Worm (Caenorhabditis elegans) whole organism, L4 larva: Measurements from ENCODE around the gene lat-2.

Experiments
- F49E8.2 ChIP-seq: sonication (generic microtip); optimal IDR thresholded peaks from 2 replicates; lab custom pipeline; 2016; ENCODE audit warnings: missing compliant biosample characterization, mild to moderate bottlenecking, missing genetic modification characterization, borderline replicate concordance
- ZK546.5 ChIP-seq, 2 experiments: sonication (generic microtip); optimal IDR thresholded peaks; 2 replicates each; lab custom pipeline; 2017; ENCODE audit warnings: missing biosample characterization in 2 of 2, missing genetic modification characterization in 2 of 2
- ceh-82 ChIP-seq: sonication (generic microtip); optimal IDR thresholded peaks from 2 replicates; lab custom pipeline; 2017; ENCODE audit warnings: missing biosample characterization, missing genetic modification characterization
- egl-27 ChIP-seq: sonication (generic microtip); optimal IDR thresholded peaks from 3 replicates; lab custom pipeline; 2017; ENCODE audit warnings: missing biosample characterization, missing genetic modification reagents, missing genetic modification characterization
- hlh-30 ChIP-seq: sonication (generic microtip); optimal IDR thresholded peaks from 2 replicates; lab custom pipeline; 2017; ENCODE audit warnings: antibody characterized with exemption, mild to moderate bottlenecking, missing genetic modification characterization, missing compliant biosample characterization; ENCODE audit not compliant: insufficient read depth
- lin-15B ChIP-seq: fragments of 150-350 bp; sonication (generic microtip); optimal IDR thresholded peaks from 3 replicates; lab custom pipeline; 2014; ENCODE audit warnings: missing biosample characterization, missing genetic modification characterization
- mdl-1 ChIP-seq, 2 experiments: fragments of 150-350 bp in 1 of 2; sonication (generic microtip) in 1 of 2; optimal IDR thresholded peaks; 2 replicates each; lab custom pipeline; 2014 to 2017; ENCODE audit warnings: missing biosample characterization in 2 of 2, missing genetic modification characterization in 2 of 2
- pha-4 ChIP-seq, 2 experiments: fragments of 150-350 bp in 1 of 2; fragments of 200-800 bp in 1 of 2; sonication (Bioruptor generic) in 1 of 2; IDR thresholded peaks in 1 of 2; optimal IDR thresholded peaks in 1 of 2; 2 replicates each; pipeline versions ENCODE4 v1.3.6 to Lab custom; 2014 to 2022; ENCODE audit warnings: missing genetic modification characterization in 2 of 2, missing genetic modification reagents in 2 of 2, missing biosample characterization in 1 of 2, missing compliant biosample characterization in 1 of 2
- unc-62 ChIP-seq, 3 experiments: fragments of 150-350 bp in 1 of 3; sonication (generic microtip); optimal IDR thresholded peaks in 2 of 3; peaks in 1 of 3; 1 replicate in 1 of 3; 2 replicates in 2 of 3; lab custom pipeline; 2014 to 2017; ENCODE audit warnings: missing biosample characterization in 3 of 3, missing genetic modification characterization in 3 of 3, missing genetic modification reagents in 3 of 3, missing genotype in 1 of 3

ce11 chrII:4392526-4393057 is 33.7 kb downstream of the lat-2 start, which contains the start of gene mlt-7:
- TF ChIP-seq unc-62 (GFP tag; optimal IDR thresholded peaks at IDR 0.05 in 1 of 2; lab: Kevin White, UChicago), result no peak
- TF ChIP-seq unc-62 (tag; optimal IDR thresholded peaks at IDR 0.05; lab: Kevin White, UChicago), result no peak
- TF ChIP-seq lin-15B (tag; lab: Kevin White, UChicago), result no peak
- no peak for TF ChIP-seq pha-4 (GFP tag; IDR thresholded peaks at IDR 0.05; lab: Robert Waterston, UW)
- TF ChIP-seq pha-4 (tag; optimal IDR thresholded peaks at IDR 0.05; lab: Kevin White, UChicago), result no peak
- no peak for TF ChIP-seq ceh-82 (tag; lab: Kevin White, UChicago)
- no peak for TF ChIP-seq mdl-1 (tag; optimal IDR thresholded peaks at IDR 0.05; lab: Kevin White, UChicago)
- no peak for TF ChIP-seq ZK546.5 (tag; optimal IDR thresholded peaks at IDR 0.05; lab: Kevin White, UChicago)
- no peak for TF ChIP-seq egl-27 (tag; lab: Kevin White, UChicago)
- TF ChIP-seq hlh-30, result no peak
- TF ChIP-seq F49E8.2 (tag; lab: Kevin White, UChicago), result no peak
